Fruit fly (Drosophila melanogaster): ENCODE measurements around the gene b.
A peak's percentile ranks its signal among the peaks of the same experiment; 100 is the strongest.

- TF ChIP-seq CG5204 (GFP tag; optimal IDR thresholded peaks at IDR 0.05) = no peak
- no peak for TF ChIP-seq CG12768 (GFP tag; optimal IDR thresholded peaks at IDR 0.05)
- peak; percentile 100 for TF ChIP-seq cic (GFP tag; optimal IDR thresholded peaks at IDR 0.05)
- TF ChIP-seq CG33017 (tag; optimal IDR thresholded peaks at IDR 0.05) = no peak
- peak; percentile 100 for TF ChIP-seq Mnt (GFP tag; optimal IDR thresholded peaks at IDR 0.05)
- no peak for TF ChIP-seq CG14711 (tag; optimal IDR thresholded peaks at IDR 0.05)
- TF ChIP-seq Hr96 (GFP tag; optimal IDR thresholded peaks at IDR 0.05) = no peak
- TF ChIP-seq Clk (GFP tag; optimal IDR thresholded peaks at IDR 0.05) = no peak
- TF ChIP-seq ovo (GFP tag; optimal IDR thresholded peaks at IDR 0.05) = peak; percentile 57
- no peak for TF ChIP-seq CG11617 (GFP tag; optimal IDR thresholded peaks at IDR 0.05)
- no peak for TF ChIP-seq CG1620 (GFP tag; optimal IDR thresholded peaks at IDR 0.05)
- TF ChIP-seq CG7101 (tag; optimal IDR thresholded peaks at IDR 0.05) = no peak
- TF ChIP-seq kay (GFP tag; ENCODE audit: borderline replicate concordance) = no peak
These were observed 41.3 kb upstream of the b start for dm6 chr2L:13779795-13780108.

Data from whole organism, adult.